Worm (Caenorhabditis elegans) whole organism, L2 larva: ENCODE measurements around the gene grl-11.
A peak's percentile ranks its signal among the peaks of the same experiment; 100 is the strongest.

Experiments
- C34F6.9 ChIP-seq: fragments of 150-350 bp; optimal IDR thresholded peaks from 2 replicates; lab custom pipeline; 2014; ENCODE audit warnings: missing biosample characterization, missing genetic modification characterization
- F13H6.1 ChIP-seq: sonication (generic microtip); optimal IDR thresholded peaks from 2 replicates; lab custom pipeline; 2016; ENCODE audit warnings: missing genetic modification characterization, missing compliant biosample characterization
- R02D3.7 ChIP-seq: fragments of 150-350 bp; optimal IDR thresholded peaks from 2 replicates; lab custom pipeline; 2014; ENCODE audit warnings: missing biosample characterization, missing genetic modification characterization
- Y55F3AM.14 ChIP-seq: fragments of 200-800 bp; sonication (Bioruptor generic); optimal IDR thresholded peaks from 2 replicates; lab custom pipeline; 2018; ENCODE audit warnings: mild to moderate bottlenecking, missing genetic modification characterization, missing compliant biosample characterization
- ZK546.5 ChIP-seq: sonication (generic microtip); optimal IDR thresholded peaks from 2 replicates; lab custom pipeline; 2017; ENCODE audit warnings: missing biosample characterization, missing genetic modification characterization
- aly-2 ChIP-seq: fragments of 150-350 bp; optimal IDR thresholded peaks from 2 replicates; lab custom pipeline; 2014; ENCODE audit warnings: missing biosample characterization, missing genetic modification characterization
- ama-1 ChIP-seq: fragments of 150-350 bp; optimal IDR thresholded peaks from 2 replicates; lab custom pipeline; 2018; ENCODE audit warnings: inconsistent platforms
- blmp-1 ChIP-seq: sonication (generic microtip); optimal IDR thresholded peaks from 2 replicates; lab custom pipeline; 2017; ENCODE audit warnings: missing genetic modification characterization, mild to moderate bottlenecking, missing compliant biosample characterization, antibody characterized with exemption, moderate library complexity; ENCODE audit not compliant: insufficient read depth
- ceh-16 ChIP-seq: fragments of 150-350 bp; optimal IDR thresholded peaks from 2 replicates; lab custom pipeline; 2014; ENCODE audit warnings: missing biosample characterization, missing genetic modification characterization
- ceh-82 ChIP-seq: fragments of 150-350 bp; optimal IDR thresholded peaks from 2 replicates; lab custom pipeline; 2014; ENCODE audit warnings: missing biosample characterization, missing genetic modification characterization
- crh-2 ChIP-seq: sonication (generic microtip); optimal IDR thresholded peaks from 2 replicates; lab custom pipeline; 2017; ENCODE audit warnings: missing biosample characterization, missing genetic modification characterization
- dmd-4 ChIP-seq: sonication (generic microtip); optimal IDR thresholded peaks from 2 replicates; lab custom pipeline; 2017; ENCODE audit warnings: missing biosample characterization, missing genetic modification characterization
- elt-3 ChIP-seq: sonication (generic microtip); optimal IDR thresholded peaks from 2 replicates; lab custom pipeline; 2017; ENCODE audit warnings: missing biosample characterization, missing genetic modification characterization
- fos-1 ChIP-seq: fragments of 150-350 bp; optimal IDR thresholded peaks from 2 replicates; lab custom pipeline; 2014; ENCODE audit warnings: missing biosample characterization, missing genetic modification characterization
- gmeb-1 ChIP-seq: fragments of 150-350 bp; optimal IDR thresholded peaks from 2 replicates; lab custom pipeline; 2014; ENCODE audit warnings: missing biosample characterization, missing genetic modification characterization
- lin-11 ChIP-seq: fragments of 150-350 bp; sonication (generic microtip); optimal IDR thresholded peaks from 2 replicates; lab custom pipeline; 2014; ENCODE audit warnings: missing biosample characterization, missing genetic modification characterization, inconsistent platforms, mixed read lengths
- lin-13 ChIP-seq: fragments of 150-350 bp; optimal IDR thresholded peaks from 2 replicates; lab custom pipeline; 2014; ENCODE audit warnings: missing biosample characterization, missing genetic modification reagents, missing genetic modification characterization
- lin-39 ChIP-seq: fragments of 150-350 bp; optimal IDR thresholded peaks from 2 replicates; lab custom pipeline; 2014; ENCODE audit warnings: missing biosample characterization, missing genetic modification reagents, missing genetic modification characterization
- lsy-2 ChIP-seq, 2 experiments: fragments of 150-350 bp in 1 of 2; sonication (generic microtip) in 1 of 2; optimal IDR thresholded peaks; 2 replicates each; lab custom pipeline; 2014 to 2017; ENCODE audit warnings: missing biosample characterization in 2 of 2, missing genetic modification characterization in 2 of 2
- mab-5 ChIP-seq: fragments of 150-350 bp; optimal IDR thresholded peaks from 2 replicates; lab custom pipeline; 2014; ENCODE audit warnings: missing biosample characterization, missing genetic modification characterization
- mbf-1 ChIP-seq: sonication (generic microtip); optimal IDR thresholded peaks from 2 replicates; lab custom pipeline; 2017; ENCODE audit warnings: missing biosample characterization, missing genetic modification characterization
- mdl-1 ChIP-seq, 2 experiments: fragments of 150-350 bp in 1 of 2; sonication (generic microtip) in 1 of 2; optimal IDR thresholded peaks; 2 replicates each; lab custom pipeline; 2017; ENCODE audit warnings: missing biosample characterization in 2 of 2, missing genetic modification characterization in 2 of 2
- nhr-12 ChIP-seq: fragments of 150-350 bp; optimal IDR thresholded peaks from 2 replicates; lab custom pipeline; 2014; ENCODE audit warnings: missing biosample characterization, missing genetic modification characterization
- nhr-129 ChIP-seq: fragments of 150-350 bp; optimal IDR thresholded peaks from 2 replicates; lab custom pipeline; 2014; ENCODE audit warnings: missing biosample characterization, missing genetic modification characterization
- nhr-21 ChIP-seq: fragments of 150-350 bp; optimal IDR thresholded peaks from 2 replicates; lab custom pipeline; 2014; ENCODE audit warnings: missing biosample characterization, missing genetic modification characterization
- nhr-23 ChIP-seq: fragments of 150-350 bp; optimal IDR thresholded peaks from 2 replicates; lab custom pipeline; 2014; ENCODE audit warnings: missing biosample characterization, missing genetic modification reagents, missing genetic modification characterization
- nhr-25 ChIP-seq: fragments of 150-350 bp; sonication (generic microtip); optimal IDR thresholded peaks from 3 replicates; lab custom pipeline; 2014; ENCODE audit warnings: missing biosample characterization, missing genetic modification characterization
- nhr-6 ChIP-seq: fragments of 150-350 bp; optimal IDR thresholded peaks from 2 replicates; lab custom pipeline; 2014; ENCODE audit warnings: missing biosample characterization, missing genetic modification characterization
- nhr-77 ChIP-seq: fragments of 150-350 bp; optimal IDR thresholded peaks from 2 replicates; lab custom pipeline; 2014; ENCODE audit warnings: missing biosample characterization, missing genetic modification characterization
- sem-4 ChIP-seq: fragments of 150-350 bp; optimal IDR thresholded peaks from 2 replicates; lab custom pipeline; 2014; ENCODE audit warnings: missing biosample characterization, missing genetic modification reagents, missing genetic modification characterization
- skn-1 ChIP-seq: sonication (generic microtip); optimal IDR thresholded peaks from 2 replicates; lab custom pipeline; 2017; ENCODE audit warnings: missing biosample characterization, missing genetic modification characterization
- sma-3 ChIP-seq: sonication (generic microtip); optimal IDR thresholded peaks from 2 replicates; lab custom pipeline; 2016; ENCODE audit warnings: missing genetic modification reagents, missing genetic modification characterization, missing compliant biosample characterization
- snpc-4 ChIP-seq: fragments of 150-350 bp; optimal IDR thresholded peaks from 2 replicates; lab custom pipeline; 2014; ENCODE audit warnings: missing biosample characterization, missing genetic modification characterization
- zag-1 ChIP-seq: fragments of 150-350 bp; optimal IDR thresholded peaks from 2 replicates; lab custom pipeline; 2014; ENCODE audit warnings: missing biosample characterization, missing genetic modification characterization
- ztf-11 ChIP-seq: sonication (generic microtip); optimal IDR thresholded peaks from 2 replicates; lab custom pipeline; 2017; ENCODE audit warnings: missing biosample characterization, missing genetic modification characterization
- ztf-4 ChIP-seq: fragments of 150-350 bp; optimal IDR thresholded peaks from 2 replicates; lab custom pipeline; 2014; ENCODE audit warnings: missing biosample characterization, missing genetic modification characterization

The grl-11 gene

ce11 chrIII:9153809-9154208 lies 35.6 kb upstream of the grl-11 start, which contains the start of gene nhl-1:
Gene nhl-1 (minus strand): TSS chrIII:9153909.
- no peak for TF ChIP-seq sma-3 (GFP tag; lab: Kevin White, UChicago)
- TF ChIP-seq mdl-1 (tag; optimal IDR thresholded peaks at IDR 0.05; lab: Kevin White, UChicago) = no peak
- no peak for TF ChIP-seq ztf-11 (tag; lab: Kevin White, UChicago)
- no peak for TF ChIP-seq lin-39
- TF ChIP-seq ztf-4 (tag; lab: Kevin White, UChicago) = no peak
- no peak for TF ChIP-seq gmeb-1 (tag; lab: Kevin White, UChicago)
- no peak for TF ChIP-seq R02D3.7 (tag; lab: Kevin White, UChicago)
- TF ChIP-seq mbf-1 = no peak
- no peak for TF ChIP-seq nhr-129
- no peak for TF ChIP-seq lsy-2 (tag; optimal IDR thresholded peaks at IDR 0.05; lab: Kevin White, UChicago)
- TF ChIP-seq ceh-82 (tag; lab: Kevin White, UChicago) = no peak
- no peak for TF ChIP-seq dmd-4 (tag; lab: Kevin White, UChicago)
- TF ChIP-seq ama-1 = no peak
- no peak for TF ChIP-seq skn-1
- no peak for TF ChIP-seq nhr-23 (tag; lab: Kevin White, UChicago)

DNA sequence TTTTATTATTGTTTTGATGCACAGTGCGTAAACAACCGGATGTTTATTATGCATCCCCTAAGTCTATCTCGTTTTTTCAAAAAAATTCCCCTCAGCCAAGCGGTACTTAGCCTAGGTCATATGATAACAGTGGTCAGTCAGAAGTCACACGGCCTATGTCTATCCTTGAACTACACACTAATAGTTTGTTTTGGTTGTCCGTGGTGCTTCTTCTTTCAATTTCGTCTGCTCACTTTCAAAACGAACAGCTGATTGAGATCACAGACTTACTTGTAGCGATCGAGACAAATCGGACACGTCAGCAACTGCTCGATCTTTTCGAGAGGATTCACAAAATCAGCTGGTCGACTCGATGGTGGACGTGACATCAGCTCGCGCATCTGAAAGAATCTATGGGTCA lies 34.8 kb upstream of the grl-11 start:
- TF ChIP-seq lsy-2 (tag; optimal IDR thresholded peaks at IDR 0.05; lab: Kevin White, UChicago) (peak in 1 of 2 experiments; percentile 20), zag-1 (tag; lab: Kevin White, UChicago) (no peak), nhr-77 (no peak), nhr-129 (peak; percentile 69)

- no peak for TF ChIP-seq gmeb-1 (tag; lab: Kevin White, UChicago)
- TF ChIP-seq F13H6.1 (tag; lab: Kevin White, UChicago) = peak; percentile 18
- peak in 1 of 2 experiments; percentile 27 for TF ChIP-seq lsy-2 (tag; optimal IDR thresholded peaks at IDR 0.05; lab: Kevin White, UChicago)
- TF ChIP-seq nhr-129 = peak; percentile 50
- peak; percentile 54 for TF ChIP-seq C34F6.9 (tag; lab: Kevin White, UChicago)
These were observed 33.6 kb upstream of the grl-11 start for ce11 chrIII:9151782-9152181.

ce11 chrIII:9149132-9149531 lies 31.0 kb upstream of the grl-11 start:
- TF ChIP-seq ceh-16 (tag; lab: Kevin White, UChicago) (no peak), sem-4 (tag; lab: Kevin White, UChicago) (no peak), nhr-12 (tag; lab: Kevin White, UChicago) (no peak), R02D3.7 (tag; lab: Kevin White, UChicago) (no peak), nhr-23 (tag; lab: Kevin White, UChicago) (no peak), nhr-25 (tag; lab: Kevin White, UChicago) (no peak), F13H6.1 (tag; lab: Kevin White, UChicago) (no peak), lsy-2 (tag; optimal IDR thresholded peaks at IDR 0.05; lab: Kevin White, UChicago) (no peak), ZK546.5 (tag; lab: Kevin White, UChicago) (no peak), lin-13 (GFP tag; lab: Kevin White, UChicago) (no peak), lin-11 (tag; lab: Kevin White, UChicago) (no peak), lin-39 (no peak), fos-1 (tag; lab: Kevin White, UChicago) (no peak), blmp-1 (tag; lab: Kevin White, UChicago) (no peak), gmeb-1 (tag; lab: Kevin White, UChicago) (no peak), snpc-4 (tag; lab: Kevin White, UChicago) (no peak), crh-2 (tag; lab: Kevin White, UChicago) (no peak), C34F6.9 (tag; lab: Kevin White, UChicago) (no peak), aly-2 (no peak), elt-3 (tag; lab: Kevin White, UChicago) (no peak)

- no peak for TF ChIP-seq ztf-11 (tag; lab: Kevin White, UChicago)
- TF ChIP-seq fos-1 (tag; lab: Kevin White, UChicago) = no peak
- TF ChIP-seq nhr-6 = no peak
- no peak for TF ChIP-seq nhr-21 (tag; lab: Kevin White, UChicago)
- TF ChIP-seq mab-5 (tag; lab: Kevin White, UChicago) = no peak
- TF ChIP-seq crh-2 (tag; lab: Kevin White, UChicago) = no peak
- TF ChIP-seq Y55F3AM.14 = no peak
- TF ChIP-seq, all 48 proteins: peak for 0
These were observed 27.6 kb upstream of the grl-11 start, which contains the start of gene ZK512.8 for ce11 chrIII:9145765-9146164. Gene ZK512.8 (plus strand): TSS chrIII:9146065.
